Fruit fly (Drosophila melanogaster) whole organism, embryonic: ENCODE data around the gene Rexo5.

Source experiments
- ATbp ChIP-seq: fragments of 200-800 bp; sonication (Bioruptor generic); optimal IDR thresholded peaks from 2 replicates; lab custom pipeline; 2017; ENCODE audit warnings: missing biosample characterization, mild to moderate bottlenecking, missing genetic modification characterization, missing genetic modification reagents
- Aef1 ChIP-seq: fragments of 200-800 bp; sonication (Bioruptor generic); IDR thresholded peaks from 3 replicates; pipeline ENCODE4 v1.3.6; 2022; ENCODE audit warnings: missing biosample characterization, missing genetic modification characterization
- Antp ChIP-seq: fragments of 200-800 bp; sonication (Bioruptor generic); optimal IDR thresholded peaks from 3 replicates; lab custom pipeline; 2016; ENCODE audit warnings: missing biosample characterization, missing genetic modification characterization
- CG11504 ChIP-seq: fragments of 200-800 bp; sonication (Bioruptor generic); optimal IDR thresholded peaks from 3 replicates; lab custom pipeline; 2019; ENCODE audit warnings: missing biosample characterization, mild to moderate bottlenecking, missing genetic modification characterization, moderate library complexity
- CG12391 ChIP-seq: fragments of 200-800 bp; sonication (Bioruptor generic); optimal IDR thresholded peaks from 3 replicates; lab custom pipeline; 2018; ENCODE audit warnings: missing biosample characterization, mild to moderate bottlenecking, missing genetic modification characterization, moderate library complexity
- CG13296 ChIP-seq: fragments of 200-800 bp; sonication (Bioruptor generic); optimal IDR thresholded peaks from 3 replicates; lab custom pipeline; 2018; ENCODE audit warnings: missing biosample characterization, mild to moderate bottlenecking, missing genetic modification characterization
- CG13424 ChIP-seq: fragments of 200-800 bp; sonication (Bioruptor generic); optimal IDR thresholded peaks from 2 replicates; lab custom pipeline; 2019; ENCODE audit warnings: missing biosample characterization, mild to moderate bottlenecking, missing genetic modification characterization, moderate library complexity
- CG1602 ChIP-seq: fragments of 200-800 bp; sonication (Bioruptor generic); optimal IDR thresholded peaks from 3 replicates; lab custom pipeline; 2016; ENCODE audit warnings: missing biosample characterization, missing genetic modification characterization
- CG1647 ChIP-seq: fragments of 200-800 bp; sonication (Bioruptor generic); optimal IDR thresholded peaks from 3 replicates; lab custom pipeline; 2016; ENCODE audit warnings: missing biosample characterization, missing genetic modification characterization
- CG17359 ChIP-seq: fragments of 200-800 bp; sonication (Bioruptor generic); optimal IDR thresholded peaks from 3 replicates; lab custom pipeline; 2018; ENCODE audit warnings: missing biosample characterization, mild to moderate bottlenecking, missing genetic modification characterization, moderate library complexity
- CG17612 ChIP-seq: fragments of 200-800 bp; sonication (Bioruptor generic); IDR thresholded peaks from 2 replicates; pipeline ENCODE4 v1.3.6; 2022; ENCODE audit warnings: missing biosample characterization, missing genetic modification characterization
- CG17912 ChIP-seq: fragments of 200-800 bp; sonication (Bioruptor generic); optimal IDR thresholded peaks from 2 replicates; lab custom pipeline; 2018; ENCODE audit warnings: missing biosample characterization, mild to moderate bottlenecking, missing genetic modification characterization
- CG2678 ChIP-seq: fragments of 200-800 bp; sonication (Bioruptor generic); optimal IDR thresholded peaks from 3 replicates; lab custom pipeline; 2019; ENCODE audit warnings: missing biosample characterization, mild to moderate bottlenecking, missing genetic modification characterization, moderate library complexity
- CG3847 ChIP-seq: fragments of 200-800 bp; sonication (Bioruptor generic); IDR thresholded peaks from 2 replicates; pipeline ENCODE4 v1.3.6; 2022; ENCODE audit warnings: missing biosample characterization, missing genetic modification characterization
- CG6654 ChIP-seq: fragments of 200-800 bp; sonication (Bioruptor generic); optimal IDR thresholded peaks from 2 replicates; lab custom pipeline; 2017; ENCODE audit warnings: missing biosample characterization, mild to moderate bottlenecking, missing genetic modification characterization
- CG7839 ChIP-seq: fragments of 200-800 bp; sonication (Bioruptor generic); optimal IDR thresholded peaks from 3 replicates; lab custom pipeline; 2018; ENCODE audit warnings: missing biosample characterization, mild to moderate bottlenecking, missing genetic modification characterization, moderate library complexity
- CG8281 ChIP-seq: fragments of 200-800 bp; sonication (Bioruptor generic); optimal IDR thresholded peaks from 2 replicates; lab custom pipeline; 2018; ENCODE audit warnings: missing biosample characterization, mild to moderate bottlenecking, missing genetic modification characterization, moderate library complexity
- CG8290 ChIP-seq, 3 experiments: fragments of 200-800 bp; sonication (Bioruptor generic); optimal IDR thresholded peaks; 2 replicates each; lab custom pipeline; 2016 to 2019; ENCODE audit warnings: missing biosample characterization in 3 of 3, missing genetic modification characterization in 3 of 3, mild to moderate bottlenecking in 2 of 3, moderate library complexity in 1 of 3
- CG9817 ChIP-seq: fragments of 200-800 bp; sonication (Bioruptor generic); optimal IDR thresholded peaks from 2 replicates; lab custom pipeline; 2018; ENCODE audit warnings: missing biosample characterization, mild to moderate bottlenecking, missing genetic modification characterization, moderate library complexity
- Dek ChIP-seq: fragments of 200-800 bp; sonication (Bioruptor generic); optimal IDR thresholded peaks from 3 replicates; lab custom pipeline; 2019; ENCODE audit warnings: missing biosample characterization, mild to moderate bottlenecking, missing genetic modification characterization, moderate library complexity
- Eip74EF ChIP-seq, 2 experiments: fragments of 200-800 bp in 1 of 2; fragments of >200 bp in 1 of 2; sonication (Bioruptor generic) in 1 of 2; optimal IDR thresholded peaks; 2 replicates each; lab custom pipeline; 2017 to 2019; ENCODE audit warnings: missing biosample characterization in 2 of 2, missing genetic modification characterization in 2 of 2, mild to moderate bottlenecking in 1 of 2, moderate library complexity in 1 of 2
- Hr51 ChIP-seq, 2 experiments: fragments of 200-800 bp; sonication (Bioruptor generic); optimal IDR thresholded peaks; 2 replicates in 1 of 2; 3 replicates in 1 of 2; lab custom pipeline; 2016 to 2018; ENCODE audit warnings: missing biosample characterization in 2 of 2, missing genetic modification characterization in 2 of 2, mild to moderate bottlenecking in 1 of 2, moderate library complexity in 1 of 2
- Lpt ChIP-seq: fragments of >200 bp; optimal IDR thresholded peaks from 2 replicates; lab custom pipeline; 2018; ENCODE audit warnings: missing biosample characterization, missing genetic modification characterization
- MESR4 ChIP-seq: fragments of 200-800 bp; sonication (Bioruptor generic); optimal IDR thresholded peaks from 2 replicates; lab custom pipeline; 2018; ENCODE audit warnings: missing biosample characterization, mild to moderate bottlenecking, missing genetic modification characterization, moderate library complexity
- Med ChIP-seq: fragments of 200-800 bp; sonication (Bioruptor generic); peaks from one replicate; lab custom pipeline; 2016; ENCODE audit warnings: missing biosample characterization, missing genetic modification characterization, mild to moderate bottlenecking, inconsistent platforms, moderate library complexity
- NC2β ChIP-seq: fragments of 200-800 bp; sonication (Bioruptor generic); optimal IDR thresholded peaks from 2 replicates; lab custom pipeline; 2016; ENCODE audit warnings: missing biosample characterization, missing genetic modification characterization
- Nf-YA ChIP-seq: fragments of 200-800 bp; sonication (Bioruptor generic); IDR thresholded peaks from 2 replicates; pipeline ENCODE4 v1.3.6; 2022; ENCODE audit warnings: missing biosample characterization, missing genetic modification characterization
- PHDP ChIP-seq: fragments of 200-800 bp; sonication (Bioruptor generic); optimal IDR thresholded peaks from 3 replicates; lab custom pipeline; 2018; ENCODE audit warnings: missing biosample characterization, mild to moderate bottlenecking, missing genetic modification characterization, moderate library complexity
- Sox102F ChIP-seq: fragments of 200-800 bp; sonication (Bioruptor generic); optimal IDR thresholded peaks from 2 replicates; lab custom pipeline; 2018; ENCODE audit warnings: missing biosample characterization, mild to moderate bottlenecking, missing genetic modification characterization, moderate library complexity
- ac ChIP-seq: fragments of 200-800 bp; sonication (Bioruptor generic); optimal IDR thresholded peaks from 3 replicates; lab custom pipeline; 2017; ENCODE audit warnings: missing biosample characterization, mild to moderate bottlenecking, missing genetic modification characterization
- cato ChIP-seq: fragments of 200-800 bp; sonication (Bioruptor generic); optimal IDR thresholded peaks from 2 replicates; lab custom pipeline; 2016; ENCODE audit warnings: missing biosample characterization, missing genetic modification characterization, borderline replicate concordance
- crol ChIP-seq: fragments of 200-800 bp; sonication (Bioruptor generic); IDR thresholded peaks from 2 replicates; pipeline ENCODE4 v1.3.6; 2022; ENCODE audit warnings: missing biosample characterization, missing genetic modification characterization
- dmrt99B ChIP-seq: fragments of 200-800 bp; sonication (Bioruptor generic); optimal IDR thresholded peaks from 2 replicates; lab custom pipeline; 2018; ENCODE audit warnings: missing biosample characterization, mild to moderate bottlenecking, missing genetic modification characterization, moderate library complexity
- fd96Cb ChIP-seq: fragments of 200-800 bp; sonication (Bioruptor generic); optimal IDR thresholded peaks from 2 replicates; lab custom pipeline; 2018; ENCODE audit warnings: missing biosample characterization, mild to moderate bottlenecking, missing genetic modification characterization, moderate library complexity
- gem ChIP-seq: fragments of 200-800 bp; sonication (Bioruptor generic); optimal IDR thresholded peaks from 2 replicates; lab custom pipeline; 2019; ENCODE audit warnings: missing biosample characterization, mild to moderate bottlenecking, missing genetic modification characterization, moderate library complexity
- mirr ChIP-seq: fragments of 200-800 bp; sonication (Bioruptor generic); optimal IDR thresholded peaks from 3 replicates; lab custom pipeline; 2018; ENCODE audit warnings: missing biosample characterization, mild to moderate bottlenecking, missing genetic modification characterization
- nmo ChIP-seq: fragments of 200-800 bp; sonication (Bioruptor generic); optimal IDR thresholded peaks from 2 replicates; lab custom pipeline; 2018; ENCODE audit warnings: missing biosample characterization, mild to moderate bottlenecking, missing genetic modification characterization, moderate library complexity
- prd ChIP-seq, 3 experiments: fragments of >200 bp in 2 of 3; fragments of 200-800 bp in 1 of 3; sonication (Bioruptor generic) in 1 of 3; optimal IDR thresholded peaks in 2 of 3; IDR thresholded peaks in 1 of 3; 2 replicates in 2 of 3; 3 replicates in 1 of 3; pipeline versions ENCODE4 v1.3.6 to Lab custom; 2017 to 2022; ENCODE audit warnings: missing biosample characterization in 1 of 3, missing genetic modification characterization in 1 of 3
- row ChIP-seq: fragments of 200-800 bp; sonication (Bioruptor generic); IDR thresholded peaks from 3 replicates; pipeline ENCODE4 v1.3.6; 2022; ENCODE audit warnings: missing biosample characterization, missing genetic modification characterization
- sens ChIP-seq: fragments of 200-800 bp; sonication (Bioruptor generic); peaks from one replicate; lab custom pipeline; 2016; ENCODE audit warnings: missing biosample characterization, missing genetic modification characterization
- sim ChIP-seq: fragments of 200-800 bp; sonication (Bioruptor generic); IDR thresholded peaks from 2 replicates; pipeline ENCODE4 v1.3.6; 2022; ENCODE audit warnings: missing biosample characterization, missing genetic modification characterization
- tap ChIP-seq: fragments of 200-800 bp; optimal IDR thresholded peaks from 3 replicates; lab custom pipeline; 2019; ENCODE audit warnings: missing biosample characterization, mild to moderate bottlenecking, missing genetic modification characterization, moderate library complexity
- tgo ChIP-seq: fragments of 200-800 bp; sonication (Bioruptor generic); IDR thresholded peaks from 3 replicates; pipeline ENCODE4 v1.3.6; 2022; ENCODE audit warnings: missing biosample characterization, missing genetic modification characterization
- twi ChIP-seq: fragments of 200-800 bp; optimal IDR thresholded peaks from 2 replicates; lab custom pipeline; 2019; ENCODE audit warnings: missing biosample characterization, mild to moderate bottlenecking, missing genetic modification characterization, moderate library complexity
- unc-4 ChIP-seq: fragments of 200-800 bp; sonication (Bioruptor generic); IDR thresholded peaks from 2 replicates; pipeline ENCODE4 v1.3.6; 2022; ENCODE audit warnings: missing biosample characterization, missing genetic modification characterization; ENCODE audit not compliant: partially characterized antibody
- z ChIP-seq: fragments of 200-800 bp; sonication (Bioruptor generic); IDR thresholded peaks from 3 replicates; pipeline ENCODE4 v1.3.6; 2022; ENCODE audit warnings: missing biosample characterization, missing genetic modification characterization
- zen2 ChIP-seq: fragments of 200-800 bp; sonication (Bioruptor generic); IDR thresholded peaks from 3 replicates; pipeline ENCODE4 v1.3.6; 2022; ENCODE audit warnings: missing biosample characterization, missing genetic modification characterization; ENCODE audit not compliant: partially characterized antibody

Rexo5 gene

DNA sequence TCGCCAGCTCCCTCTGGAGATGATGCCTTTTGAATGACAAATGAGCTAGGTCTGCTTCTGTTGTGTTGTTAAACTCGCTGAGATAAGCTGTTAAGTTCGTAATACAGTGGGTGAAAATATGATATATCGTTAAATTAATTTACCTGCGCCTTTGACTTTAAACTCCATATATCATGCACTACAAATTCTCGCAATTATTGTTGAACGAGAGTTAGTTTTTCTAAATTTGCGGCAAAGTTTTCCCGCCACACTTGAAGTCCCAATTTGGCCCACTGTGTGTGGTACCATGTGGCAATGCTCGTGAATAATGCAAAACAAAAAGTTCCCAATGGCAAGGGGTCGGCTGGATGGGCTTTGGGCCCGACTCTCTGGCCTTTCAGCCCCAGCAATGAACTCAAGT is 26.8 kb upstream of the Rexo5 start (continued):
- TF ChIP-seq CG6654 (GFP tag; lab: Kevin White, UChicago) (no peak), cato (peak; percentile 19)

DNA sequence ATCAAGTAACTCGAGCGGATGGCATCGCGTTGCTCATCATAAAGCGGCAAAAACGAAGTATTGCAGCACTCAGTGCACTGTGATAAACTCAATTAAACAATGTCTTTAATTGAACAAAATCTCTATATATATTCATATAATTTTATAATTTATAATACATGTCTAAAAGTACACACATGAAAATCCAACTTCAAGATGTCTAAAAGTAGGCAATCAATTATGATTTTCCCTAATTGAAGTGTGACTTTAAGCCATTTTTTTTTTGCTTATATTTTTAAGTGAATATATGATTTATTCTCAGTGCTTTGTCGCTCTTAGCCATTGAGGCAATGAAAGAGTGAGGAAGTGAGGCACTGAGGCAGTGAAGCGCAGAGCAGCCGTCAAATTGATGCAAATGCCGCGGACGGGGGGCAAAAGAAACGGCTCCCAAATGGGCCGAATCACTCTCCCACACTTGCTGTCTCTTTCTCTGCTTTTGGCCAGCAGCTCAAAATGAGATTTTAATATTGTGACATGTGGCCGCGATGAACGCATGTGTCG is 26.1 kb upstream of the Rexo5 start:
- no peak for TF ChIP-seq Lpt (GFP tag; lab: Kevin White, UChicago)
- TF ChIP-seq Sox102F, result peak; percentile 41
- TF ChIP-seq zen2 (GFP tag; lab: Robert Waterston, UW), result no peak
- TF ChIP-seq Dek (tag; lab: Kevin White, UChicago), result no peak
- peak; percentile 99 for TF ChIP-seq CG8281 (tag; lab: Kevin White, UChicago)
- TF ChIP-seq ac (GFP tag; lab: Kevin White, UChicago), result no peak
- TF ChIP-seq mirr (GFP tag; lab: Kevin White, UChicago), result no peak
- no peak for TF ChIP-seq Aef1 (GFP tag; lab: Robert Waterston, UW)
- peak in 1 of 2 experiments; percentile 32 for TF ChIP-seq Hr51 (GFP tag; optimal IDR thresholded peaks at IDR 0.05; lab: Kevin White, UChicago)
- TF ChIP-seq NC2β, result no peak
- peak; percentile 39 for TF ChIP-seq CG11504
- TF ChIP-seq MESR4 (GFP tag; lab: Kevin White, UChicago), result no peak
- peak; percentile 6 for TF ChIP-seq CG7839
- TF ChIP-seq Nf-YA, result no peak
- TF ChIP-seq CG12391 (tag; lab: Kevin White, UChicago), result no peak
- TF ChIP-seq prd (optimal IDR thresholded peaks at IDR 0.05; lab: Kevin White, UChicago), result no peak
- TF ChIP-seq prd (GFP tag; IDR thresholded peaks at IDR 0.05; lab: Robert Waterston, UW), result 0 out of 3 replicates have a peak, but pooled peaks have one; percentile 6
- no peak for TF ChIP-seq sim (GFP tag; lab: Robert Waterston, UW)
- TF ChIP-seq Antp (GFP tag; lab: Kevin White, UChicago), result no peak
- TF ChIP-seq CG1647 (GFP tag; lab: Kevin White, UChicago), result no peak
- no peak for TF ChIP-seq CG9817 (tag; lab: Kevin White, UChicago)
- TF ChIP-seq CG1602 (GFP tag; lab: Kevin White, UChicago), result no peak
- TF ChIP-seq CG17359 (tag; lab: Kevin White, UChicago), result peak; percentile 27
- TF ChIP-seq twi (tag; lab: Kevin White, UChicago), result no peak
- TF ChIP-seq nmo (GFP tag; lab: Kevin White, UChicago), result peak; percentile 17
- TF ChIP-seq crol (GFP tag; lab: Robert Waterston, UW), result no peak
- TF ChIP-seq CG17912 (GFP tag; lab: Kevin White, UChicago), result no peak
- peak; percentile 22 for TF ChIP-seq tap
- no peak for TF ChIP-seq CG13296 (GFP tag; lab: Kevin White, UChicago)
- no peak for TF ChIP-seq tgo (GFP tag; lab: Robert Waterston, UW)
- TF ChIP-seq ATbp, result peak; percentile 12
- TF ChIP-seq CG8290 (GFP tag; optimal IDR thresholded peaks at IDR 0.05; lab: Kevin White, UChicago), result no peak
- TF ChIP-seq CG8290 (tag; optimal IDR thresholded peaks at IDR 0.05; lab: Kevin White, UChicago), result no peak
- no peak for TF ChIP-seq z (GFP tag; lab: Robert Waterston, UW)
- TF ChIP-seq PHDP (tag; lab: Kevin White, UChicago), result peak; percentile 16
- no peak for TF ChIP-seq unc-4
- peak; percentile 30; the same call in 1 of the 3 replicates for TF ChIP-seq row
- peak; percentile 9 for TF ChIP-seq CG13424 (tag; lab: Kevin White, UChicago)
- peak; percentile 72; the same call in 1 of the 2 replicates for TF ChIP-seq CG17612
- TF ChIP-seq Eip74EF (GFP tag; optimal IDR thresholded peaks at IDR 0.05; lab: Kevin White, UChicago), result peak in 1 of 2 experiments; percentile 26
- TF ChIP-seq CG2678 (tag; lab: Kevin White, UChicago), result peak; percentile 31
- peak; percentile 45 for TF ChIP-seq Med (GFP tag; lab: Kevin White, UChicago)
- peak; percentile 11 for TF ChIP-seq sens (GFP tag; lab: Kevin White, UChicago)
- peak; percentile 42 for TF ChIP-seq gem (tag; lab: Kevin White, UChicago)
- no peak for TF ChIP-seq CG3847 (GFP tag; lab: Robert Waterston, UW)
- peak; percentile 10 for TF ChIP-seq fd96Cb (tag; lab: Kevin White, UChicago)
- TF ChIP-seq dmrt99B, result peak; percentile 46
